Worm (Caenorhabditis elegans) whole organism, young adult: ENCODE results near the gene C18E9.8.

Experiments used
- B0035.1 ChIP-seq: sonication (generic microtip); optimal IDR thresholded peaks from 2 replicates; lab custom pipeline; 2016; ENCODE audit warnings: missing genetic modification characterization, mild to moderate bottlenecking, missing compliant biosample characterization, missing genotype, missing genetic modification reagents
- F22D6.2 ChIP-seq: sonication (generic microtip); optimal IDR thresholded peaks from 2 replicates; lab custom pipeline; 2016; ENCODE audit warnings: mild to moderate bottlenecking, missing genetic modification characterization, missing compliant biosample characterization
- F55B11.4 ChIP-seq: sonication (generic microtip); optimal IDR thresholded peaks from 2 replicates; lab custom pipeline; 2016; ENCODE audit warnings: missing compliant biosample characterization, missing genetic modification characterization, borderline replicate concordance; ENCODE audit not compliant: insufficient read depth
- F57A8.1 ChIP-seq: fragments of 200-800 bp; sonication (Bioruptor generic); optimal IDR thresholded peaks from 2 replicates; lab custom pipeline; 2018; ENCODE audit warnings: mild to moderate bottlenecking, missing genetic modification characterization, moderate library complexity, missing compliant biosample characterization
- T07F8.4 ChIP-seq: sonication (generic microtip); optimal IDR thresholded peaks from 2 replicates; lab custom pipeline; 2016; ENCODE audit warnings: mild to moderate bottlenecking, missing genetic modification characterization, moderate library complexity, missing compliant biosample characterization
- Y79H2A.3 ChIP-seq: fragments of 200-800 bp; sonication (Bioruptor generic); conservative IDR thresholded peaks from 2 replicates; pipeline ENCODE4 v1.3.6; 2022; ENCODE audit warnings: missing genetic modification reagents, missing genetic modification characterization, missing compliant biosample characterization
- Y95B8A.8 ChIP-seq: fragments of 200-800 bp; sonication (Bioruptor generic); IDR thresholded peaks from 2 replicates; pipeline ENCODE4 v1.3.6; 2022; ENCODE audit warnings: missing genetic modification reagents, missing genetic modification characterization, missing compliant biosample characterization
- ama-1 ChIP-seq, 3 experiments: fragments of 150-350 bp in 1 of 3; sonication (generic microtip) in 2 of 3; optimal IDR thresholded peaks; 2 replicates each; lab custom pipeline; 2014 to 2018; ENCODE audit warnings: missing biosample characterization in 2 of 3, missing genetic modification characterization in 2 of 3, missing genetic modification reagents in 2 of 3
- attf-6 ChIP-seq: fragments of 200-800 bp; sonication (Bioruptor generic); IDR thresholded peaks from 2 replicates; pipeline ENCODE4 v1.3.6; 2022; ENCODE audit warnings: missing genetic modification reagents, missing genetic modification characterization, missing compliant biosample characterization
- cebp-1 ChIP-seq, 2 experiments: fragments of 200-800 bp in 1 of 2; sonication (Bioruptor generic) in 1 of 2; sonication (generic microtip) in 1 of 2; IDR thresholded peaks in 1 of 2; optimal IDR thresholded peaks in 1 of 2; 2 replicates each; pipeline versions ENCODE4 v1.3.6 to Lab custom; 2017 to 2022; ENCODE audit warnings: missing compliant biosample characterization in 2 of 2, missing genetic modification characterization in 2 of 2, mild to moderate bottlenecking in 1 of 2, missing genetic modification reagents in 1 of 2, moderate library complexity in 1 of 2
- cebp-2 ChIP-seq: fragments of 200-800 bp; sonication (Bioruptor generic); IDR thresholded peaks from 2 replicates; pipeline ENCODE4 v1.3.6; 2022; ENCODE audit warnings: missing genetic modification characterization, missing compliant biosample characterization
- ceh-100 ChIP-seq: fragments of 200-800 bp; sonication (Bioruptor generic); IDR thresholded peaks from 2 replicates; pipeline ENCODE4 v1.3.6; 2022; ENCODE audit warnings: missing genetic modification reagents, missing genetic modification characterization, missing compliant biosample characterization
- ceh-79 ChIP-seq: sonication (generic microtip); optimal IDR thresholded peaks from 2 replicates; lab custom pipeline; 2017; ENCODE audit warnings: mild to moderate bottlenecking, missing genetic modification characterization, missing compliant biosample characterization
- ceh-91 ChIP-seq: fragments of 200-800 bp; sonication (Bioruptor generic); IDR thresholded peaks from 2 replicates; pipeline ENCODE4 v1.3.6; 2022; ENCODE audit warnings: missing genetic modification reagents, missing genetic modification characterization, missing compliant biosample characterization
- die-1 ChIP-seq: sonication (generic microtip); optimal IDR thresholded peaks from 2 replicates; lab custom pipeline; 2016; ENCODE audit warnings: missing genotype, mild to moderate bottlenecking, missing genetic modification characterization, missing compliant biosample characterization
- dox-1 ChIP-seq: fragments of 200-800 bp; sonication (Bioruptor generic); IDR thresholded peaks from 2 replicates; pipeline ENCODE4 v1.3.6; 2022; ENCODE audit warnings: missing genetic modification reagents, missing genetic modification characterization, missing compliant biosample characterization
- hlh-12 ChIP-seq: sonication (generic microtip); optimal IDR thresholded peaks from 2 replicates; lab custom pipeline; 2016; ENCODE audit warnings: missing genetic modification characterization, missing compliant biosample characterization
- hmg-20 ChIP-seq: fragments of 200-800 bp; sonication (Bioruptor generic); IDR thresholded peaks from 2 replicates; pipeline ENCODE4 v1.3.6; 2022; ENCODE audit warnings: missing genetic modification reagents, missing genetic modification characterization, missing compliant biosample characterization
- hrde-1 ChIP-seq: sonication (generic microtip); optimal IDR thresholded peaks from 2 replicates; lab custom pipeline; 2016; ENCODE audit warnings: missing genetic modification characterization, mild to moderate bottlenecking, missing compliant biosample characterization, moderate library complexity, missing genotype, missing genetic modification reagents, borderline replicate concordance
- let-526 ChIP-seq: fragments of 200-800 bp; sonication (Bioruptor generic); IDR thresholded peaks from 2 replicates; pipeline ENCODE4 v1.3.6; 2022; ENCODE audit warnings: missing genetic modification reagents, missing genetic modification characterization, missing compliant biosample characterization
- lin-54 ChIP-seq: fragments of 200-800 bp; sonication (Bioruptor generic); optimal IDR thresholded peaks from 2 replicates; lab custom pipeline; 2018; ENCODE audit warnings: mild to moderate bottlenecking, missing genetic modification characterization, missing compliant biosample characterization
- lsy-27 ChIP-seq: sonication (generic microtip); optimal IDR thresholded peaks from 2 replicates; lab custom pipeline; 2017; ENCODE audit warnings: missing genetic modification characterization, mild to moderate bottlenecking, missing compliant biosample characterization, antibody characterized with exemption, missing genotype, borderline replicate concordance; ENCODE audit not compliant: insufficient read depth
- madf-6 ChIP-seq: fragments of 200-800 bp; sonication (Bioruptor generic); IDR thresholded peaks from 2 replicates; pipeline ENCODE4 v1.3.6; 2022; ENCODE audit warnings: missing genetic modification reagents, missing genetic modification characterization, missing compliant biosample characterization
- mes-4 ChIP-seq: sonication (generic microtip); optimal IDR thresholded peaks from 2 replicates; lab custom pipeline; 2016; ENCODE audit warnings: missing genotype, missing genetic modification characterization, missing compliant biosample characterization
- nhr-80 ChIP-seq: sonication (generic microtip); optimal IDR thresholded peaks from 2 replicates; lab custom pipeline; 2016; ENCODE audit warnings: missing genetic modification characterization, missing compliant biosample characterization
- rpc-1 ChIP-seq, 2 experiments: fragments of 150-350 bp in 1 of 2; sonication (generic microtip) in 1 of 2; optimal IDR thresholded peaks; 2 replicates each; lab custom pipeline; 2014 to 2018; ENCODE audit warnings: missing biosample characterization in 1 of 2, missing genetic modification characterization in 1 of 2, missing genetic modification reagents in 1 of 2, missing genotype in 1 of 2
- sdz-38 ChIP-seq: sonication (generic microtip); optimal IDR thresholded peaks from 2 replicates; lab custom pipeline; 2016; ENCODE audit warnings: missing genotype, missing genetic modification characterization, missing compliant biosample characterization
- tbp1 ChIP-seq: fragments of 200-800 bp; sonication (Bioruptor generic); optimal IDR thresholded peaks from 2 replicates; lab custom pipeline; 2018; ENCODE audit warnings: mild to moderate bottlenecking, missing genetic modification characterization, missing compliant biosample characterization
- zfh-2 ChIP-seq: fragments of 200-800 bp; sonication (Bioruptor generic); conservative IDR thresholded peaks from 2 replicates; pipeline ENCODE4 v1.3.6; 2022; ENCODE audit warnings: missing genetic modification reagents, missing genetic modification characterization, missing compliant biosample characterization
- ztf-22 ChIP-seq: fragments of 200-800 bp; sonication (Bioruptor generic); optimal IDR thresholded peaks from 2 replicates; lab custom pipeline; 2018; ENCODE audit warnings: mild to moderate bottlenecking, missing genetic modification characterization, moderate library complexity, missing compliant biosample characterization
- ztf-6 ChIP-seq: fragments of 200-800 bp; sonication (Bioruptor generic); IDR thresholded peaks from 2 replicates; pipeline ENCODE4 v1.3.6; 2022; ENCODE audit warnings: missing genetic modification reagents, missing genetic modification characterization, missing compliant biosample characterization

The C18E9.8 gene

DNA sequence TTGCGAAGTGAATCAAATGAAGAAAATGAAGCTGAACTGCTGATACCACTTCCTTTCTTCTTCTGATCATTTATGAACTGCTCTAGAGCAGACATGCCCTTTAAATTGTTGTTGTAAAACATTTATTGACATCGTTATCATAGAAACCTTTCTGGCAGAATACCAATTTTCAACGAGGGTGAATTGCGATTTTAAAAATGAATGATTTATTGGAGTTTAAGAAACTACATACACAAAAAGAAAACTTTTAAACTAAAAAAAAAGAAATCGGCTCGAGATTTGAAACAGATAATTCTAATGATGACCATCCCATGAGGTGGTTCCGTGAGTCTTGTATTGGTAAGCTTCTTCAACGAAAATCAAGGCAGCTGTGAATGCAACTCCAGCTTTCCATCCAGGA lies 23.8 kb downstream of the C18E9.8 start, which contains the start of gene sftd-3:
Gene sftd-3 (minus strand): TSS at position 101 of the 400 bp plus-strand sequence.
- no peak for TF ChIP-seq mes-4 (tag; lab: Kevin White, UChicago)
- TF ChIP-seq F55B11.4 (tag; lab: Kevin White, UChicago) = no peak
- no peak for TF ChIP-seq T07F8.4 (tag; lab: Kevin White, UChicago)
- no peak for TF ChIP-seq B0035.1 (tag; lab: Kevin White, UChicago)
- no peak for TF ChIP-seq sdz-38 (tag; lab: Kevin White, UChicago)

DNA sequence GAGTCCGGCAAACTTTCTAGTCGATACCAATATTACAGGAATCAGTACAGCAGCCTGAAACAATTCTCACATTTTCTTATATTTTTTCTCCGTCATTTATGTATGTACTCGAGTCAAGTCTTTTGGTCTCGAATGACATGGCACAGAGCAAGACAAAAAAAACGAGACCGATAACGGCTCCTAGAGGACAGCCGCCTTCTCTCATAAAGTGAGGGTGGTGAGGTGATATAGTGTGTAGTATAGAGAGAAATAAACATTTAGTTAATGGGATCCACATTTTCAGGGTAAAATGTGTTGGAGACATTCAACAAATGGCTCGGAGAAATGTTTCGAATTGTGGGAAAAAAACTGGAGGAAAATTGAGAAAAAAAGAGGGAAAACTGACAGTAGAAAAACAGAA lies 25.7 kb downstream of the C18E9.8 start:
- no peak for TF ChIP-seq ama-1 (optimal IDR thresholded peaks at IDR 0.05; lab: Kevin White, UChicago)
- TF ChIP-seq ama-1 (GFP tag; optimal IDR thresholded peaks at IDR 0.05; lab: Kevin White, UChicago) = peak in 1 of 2 experiments; percentile 0
- TF ChIP-seq hlh-12 (tag; lab: Kevin White, UChicago) = no peak
- no peak for TF ChIP-seq F55B11.4 (tag; lab: Kevin White, UChicago)
- TF ChIP-seq Y95B8A.8 (GFP tag; lab: Robert Waterston, UW) = no peak
- no peak for TF ChIP-seq cebp-1 (GFP tag; IDR thresholded peaks at IDR 0.05; lab: Robert Waterston, UW)
- TF ChIP-seq cebp-1 (tag; optimal IDR thresholded peaks at IDR 0.05; lab: Kevin White, UChicago) = peak; percentile 2
- no peak for TF ChIP-seq F22D6.2
- TF ChIP-seq ceh-79 (tag; lab: Kevin White, UChicago) = no peak
- TF ChIP-seq dox-1 (GFP tag; lab: Robert Waterston, UW) = peak; percentile 39; the same call in 1 of the 2 replicates

DNA sequence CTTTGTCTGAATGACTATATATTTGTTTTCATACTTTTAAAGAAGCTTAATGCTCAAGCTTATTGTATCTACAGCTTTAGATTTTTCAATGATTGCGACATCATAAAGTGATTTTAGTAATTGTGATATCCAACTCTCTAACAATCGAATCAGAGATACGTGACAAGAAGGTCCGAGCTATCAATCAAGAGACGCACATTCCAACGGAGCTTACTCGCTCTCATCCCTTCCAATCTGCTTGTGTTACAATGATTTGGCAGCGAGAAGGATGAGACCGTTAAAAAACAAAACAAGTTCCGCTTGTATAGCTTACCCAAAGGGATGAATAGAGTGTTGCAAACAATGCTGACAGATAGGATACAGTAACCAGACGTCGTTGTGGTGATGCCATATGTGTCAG lies 26.4 kb downstream of the C18E9.8 start:
- TF ChIP-seq cebp-2 (GFP tag; lab: Robert Waterston, UW) = no peak
- TF ChIP-seq let-526 (GFP tag; lab: Robert Waterston, UW) = no peak
- no peak for TF ChIP-seq zfh-2
- no peak for TF ChIP-seq F57A8.1 (GFP tag; lab: Kevin White, UChicago)
- TF ChIP-seq lin-54 (GFP tag; lab: Kevin White, UChicago) = no peak
- no peak for TF ChIP-seq ama-1 (optimal IDR thresholded peaks at IDR 0.05; lab: Kevin White, UChicago)
- no peak for TF ChIP-seq ama-1 (GFP tag; optimal IDR thresholded peaks at IDR 0.05; lab: Kevin White, UChicago)
- TF ChIP-seq lsy-27 = no peak

ce11 chrII:8960414-8960813 lies 27.4 kb downstream of the C18E9.8 start, which contains the start of gene cal-2:
TSS of gene cal-2 (plus strand) at chrII:8960714.
- TF ChIP-seq tbp1 (GFP tag; lab: Kevin White, UChicago) = no peak
- TF ChIP-seq hmg-20 (GFP tag; lab: Robert Waterston, UW) = no peak
- TF ChIP-seq B0035.1 (tag; lab: Kevin White, UChicago) = no peak
- no peak for TF ChIP-seq madf-6 (GFP tag; lab: Robert Waterston, UW)
- TF ChIP-seq die-1 (tag; lab: Kevin White, UChicago) = no peak
- TF ChIP-seq cebp-1 (GFP tag; IDR thresholded peaks at IDR 0.05; lab: Robert Waterston, UW) = no peak
- TF ChIP-seq cebp-1 (tag; optimal IDR thresholded peaks at IDR 0.05; lab: Kevin White, UChicago) = no peak
- no peak for TF ChIP-seq ceh-91 (GFP tag; lab: Robert Waterston, UW)
- TF ChIP-seq attf-6 (GFP tag; lab: Robert Waterston, UW) = no peak
- no peak for TF ChIP-seq ztf-6 (GFP tag; lab: Robert Waterston, UW)
- TF ChIP-seq ztf-22 (GFP tag; lab: Kevin White, UChicago) = no peak
- no peak for TF ChIP-seq rpc-1 (optimal IDR thresholded peaks at IDR 0.05; lab: Kevin White, UChicago)
- no peak for TF ChIP-seq rpc-1 (tag; optimal IDR thresholded peaks at IDR 0.05; lab: Kevin White, UChicago)
- no peak for TF ChIP-seq ceh-100
- no peak for TF ChIP-seq hrde-1
- TF ChIP-seq Y79H2A.3 (GFP tag; lab: Robert Waterston, UW) = no peak
- TF ChIP-seq nhr-80 (tag; lab: Kevin White, UChicago) = no peak
- TF ChIP-seq, all 124 proteins: peak for 0
